Fruit fly (Drosophila melanogaster): ENCODE measurements around the gene CG14354.

Gene CG14354

dm6 chr3R:25811611-25812010 is 3.7 kb upstream of the CG14354 start, which contains the start of the genes Acam and CG17770:
TSS of gene Acam (plus strand) at chr3R:25811911.
TSS of gene CG17770 (plus strand) at chr3R:25811911.
- TF ChIP-seq Dif (GFP tag; optimal IDR thresholded peaks at IDR 0.05; ENCODE audit: partially characterized antibody) (no peak), jim (GFP tag; optimal IDR thresholded peaks at IDR 0.05) (no peak), OdsH (GFP tag; optimal IDR thresholded peaks at IDR 0.05) (no peak), GATAd (GFP tag; optimal IDR thresholded peaks at IDR 0.05) (no peak), sv (GFP tag; optimal IDR thresholded peaks at IDR 0.05) (no peak), Hnf4 (GFP tag; optimal IDR thresholded peaks at IDR 0.05) (no peak), lola (GFP tag; optimal IDR thresholded peaks at IDR 0.05) (no peak), Myc (optimal IDR thresholded peaks at IDR 0.05) (no peak), dmrt93B (GFP tag; optimal IDR thresholded peaks at IDR 0.05) (no peak), usp (GFP tag; optimal IDR thresholded peaks at IDR 0.05) (no peak), CG32264 (GFP tag; optimal IDR thresholded peaks at IDR 0.05) (no peak), sage (GFP tag; optimal IDR thresholded peaks at IDR 0.05) (no peak), Abd-B (GFP tag; optimal IDR thresholded peaks at IDR 0.05) (no peak), Sp1 (GFP tag; optimal IDR thresholded peaks at IDR 0.05) (no peak), fru (GFP tag; optimal IDR thresholded peaks at IDR 0.05) (no peak)

DNA sequence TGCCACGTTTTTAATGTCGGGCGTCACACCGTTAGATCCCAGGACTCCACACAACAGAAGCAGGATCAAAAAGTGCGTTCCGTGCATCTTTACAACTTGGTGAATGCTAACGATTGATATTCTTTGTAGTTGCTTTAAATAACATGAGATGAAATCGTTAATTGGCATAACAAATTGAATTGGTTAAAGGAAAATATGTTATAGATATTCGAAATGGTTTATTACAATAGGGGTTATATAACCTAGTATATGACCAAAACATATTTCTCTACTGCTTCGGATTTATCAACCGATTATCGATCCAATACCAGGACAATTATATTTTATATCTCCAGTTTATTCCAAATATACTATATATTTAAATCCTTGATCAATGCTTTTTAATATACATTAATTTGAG is 14.3 kb downstream of the CG14354 start, which contains the start of gene Mst57Dc:
Gene Mst57Dc (minus strand): TSS at position 101 of the 400 bp plus-strand sequence.
- TF ChIP-seq sv (GFP tag; optimal IDR thresholded peaks at IDR 0.05) (no peak), CG32264 (GFP tag; optimal IDR thresholded peaks at IDR 0.05) (no peak), Abd-B (GFP tag; optimal IDR thresholded peaks at IDR 0.05) (no peak), Jra (GFP tag; optimal IDR thresholded peaks at IDR 0.05) (no peak), Sp1 (GFP tag; optimal IDR thresholded peaks at IDR 0.05) (no peak), br (GFP tag; optimal IDR thresholded peaks at IDR 0.05) (no peak), Rel (GFP tag; optimal IDR thresholded peaks at IDR 0.05) (no peak), Rel (tag; optimal IDR thresholded peaks at IDR 0.05) (no peak), CrebA (GFP tag; optimal IDR thresholded peaks at IDR 0.05; ENCODE audit: borderline replicate concordance) (no peak), dmrt93B (GFP tag; optimal IDR thresholded peaks at IDR 0.05) (no peak), psq (GFP tag; optimal IDR thresholded peaks at IDR 0.05) (no peak), dsf (GFP tag; optimal IDR thresholded peaks at IDR 0.05; ENCODE audit: borderline replicate concordance) (no peak), Hnf4 (GFP tag; optimal IDR thresholded peaks at IDR 0.05) (no peak), HLH106 (tag; optimal IDR thresholded peaks at IDR 0.05) (no peak), rgr (GFP tag; optimal IDR thresholded peaks at IDR 0.05) (no peak), GATAd (GFP tag; optimal IDR thresholded peaks at IDR 0.05) (no peak), jim (GFP tag; optimal IDR thresholded peaks at IDR 0.05) (no peak), Myc (optimal IDR thresholded peaks at IDR 0.05) (no peak), usp (GFP tag; optimal IDR thresholded peaks at IDR 0.05) (no peak), lola (GFP tag; optimal IDR thresholded peaks at IDR 0.05) (no peak)

dm6 chr3R:25830128-25830527 is 14.8 kb downstream of the CG14354 start, which contains the start of gene Sfp96F:
TSS of gene Sfp96F (minus strand) at chr3R:25830228.
- TF ChIP-seq dl (GFP tag; optimal IDR thresholded peaks at IDR 0.05; ENCODE audit: insufficient read depth in 1 of 2, partially characterized antibody in 2 of 2), result no peak
- TF ChIP-seq CrebA (GFP tag; optimal IDR thresholded peaks at IDR 0.05; ENCODE audit: borderline replicate concordance), result no peak

dm6 chr3R:25830814-25831213 is 15.5 kb downstream of the CG14354 start, which contains the start of gene Mst57Db:
TSS of gene Mst57Db (minus strand) at chr3R:25830914.
- TF ChIP-seq OdsH (GFP tag; optimal IDR thresholded peaks at IDR 0.05) (no peak), foxo (GFP tag; optimal IDR thresholded peaks at IDR 0.05) (no peak), CrebA (GFP tag; optimal IDR thresholded peaks at IDR 0.05; ENCODE audit: borderline replicate concordance) (no peak), brk (GFP tag; optimal IDR thresholded peaks at IDR 0.05) (no peak), psq (GFP tag; optimal IDR thresholded peaks at IDR 0.05) (no peak), HLH106 (tag; optimal IDR thresholded peaks at IDR 0.05) (no peak), GATAd (GFP tag; optimal IDR thresholded peaks at IDR 0.05) (no peak), pan (optimal IDR thresholded peaks at IDR 0.05) (no peak), dl (GFP tag; optimal IDR thresholded peaks at IDR 0.05; ENCODE audit: insufficient read depth in 1 of 2, partially characterized antibody in 2 of 2) (no peak), Dfd (GFP tag; optimal IDR thresholded peaks at IDR 0.05) (no peak), Hnf4 (GFP tag; optimal IDR thresholded peaks at IDR 0.05) (no peak), Hr83 (GFP tag; optimal IDR thresholded peaks at IDR 0.05; ENCODE audit: poor library complexity, severe bottlenecking) (no peak), br (GFP tag; optimal IDR thresholded peaks at IDR 0.05) (no peak), woc (GFP tag; optimal IDR thresholded peaks at IDR 0.05) (no peak), Mio (GFP tag; optimal IDR thresholded peaks at IDR 0.05) (no peak), rgr (GFP tag; optimal IDR thresholded peaks at IDR 0.05) (no peak), sv (GFP tag; optimal IDR thresholded peaks at IDR 0.05) (no peak), Rel (GFP tag; optimal IDR thresholded peaks at IDR 0.05) (no peak), Rel (tag; optimal IDR thresholded peaks at IDR 0.05) (no peak), Vsx2 (GFP tag; optimal IDR thresholded peaks at IDR 0.05; ENCODE audit: partially characterized antibody) (no peak), dmrt93B (GFP tag; optimal IDR thresholded peaks at IDR 0.05) (no peak)

Measured in whole organism, wandering third instar larva.